Worm (Caenorhabditis elegans) whole organism, L3 larva: ENCODE data around the gene K01A11.1.

ENCODE experiments used
- ceh-82 ChIP-seq: fragments of 150-350 bp; optimal IDR thresholded peaks from 2 replicates; lab custom pipeline; 2014; ENCODE audit warnings: missing biosample characterization, missing genetic modification characterization
- egl-27 ChIP-seq: sonication (generic microtip); optimal IDR thresholded peaks from 4 replicates; lab custom pipeline; 2017; ENCODE audit warnings: missing biosample characterization, missing genetic modification reagents, missing genetic modification characterization
- elt-2 ChIP-seq: sonication (generic microtip); optimal IDR thresholded peaks from 2 replicates; lab custom pipeline; 2016; ENCODE audit warnings: missing genetic modification reagents, mild to moderate bottlenecking, missing genetic modification characterization, missing compliant biosample characterization
- fos-1 ChIP-seq: fragments of 150-350 bp; optimal IDR thresholded peaks from 2 replicates; lab custom pipeline; 2014; ENCODE audit warnings: missing biosample characterization, missing genetic modification characterization
- nfya-1 ChIP-seq: sonication (generic microtip); optimal IDR thresholded peaks from 2 replicates; lab custom pipeline; 2017; ENCODE audit warnings: missing genetic modification characterization, mild to moderate bottlenecking, missing compliant biosample characterization, antibody characterized with exemption, moderate library complexity; ENCODE audit not compliant: insufficient read depth
- nhr-11 ChIP-seq: fragments of 150-350 bp; optimal IDR thresholded peaks from 2 replicates; lab custom pipeline; 2014; ENCODE audit warnings: missing biosample characterization, missing genetic modification characterization
- nhr-237 ChIP-seq: fragments of 150-350 bp; optimal IDR thresholded peaks from 2 replicates; lab custom pipeline; 2014; ENCODE audit warnings: missing biosample characterization, missing genetic modification characterization
- skn-1 ChIP-seq: fragments of 150-350 bp; optimal IDR thresholded peaks from 2 replicates; lab custom pipeline; 2014; ENCODE audit warnings: missing biosample characterization, missing genetic modification characterization
- unc-62 ChIP-seq: fragments of 150-350 bp; sonication (generic microtip); optimal IDR thresholded peaks from 4 replicates; lab custom pipeline; 2014; ENCODE audit warnings: missing biosample characterization, missing genetic modification reagents, missing genetic modification characterization

- TF ChIP-seq fos-1 (tag; lab: Kevin White, UChicago) (no peak), nfya-1 (peak; percentile 44), unc-62 (GFP tag; lab: Kevin White, UChicago) (no peak), nhr-237 (tag; lab: Kevin White, UChicago) (no peak), elt-2 (tag; lab: Kevin White, UChicago) (no peak), ceh-82 (tag; lab: Kevin White, UChicago) (no peak), skn-1 (tag; lab: Kevin White, UChicago) (no peak), nhr-11 (tag; lab: Kevin White, UChicago) (no peak), egl-27 (tag; lab: Kevin White, UChicago) (no peak)
Measured at ce11 chrIII:3476245-3476644, 45.0 kb upstream of the K01A11.1 start.
